Worm (Caenorhabditis elegans) whole organism, L2 larva: ENCODE measurements around the gene bca-2.

Experiments
- F13H6.1 ChIP-seq: sonication (generic microtip); optimal IDR thresholded peaks from 2 replicates; lab custom pipeline; 2016; ENCODE audit warnings: missing genetic modification characterization, missing compliant biosample characterization
- ZK546.5 ChIP-seq: sonication (generic microtip); optimal IDR thresholded peaks from 2 replicates; lab custom pipeline; 2017; ENCODE audit warnings: missing biosample characterization, missing genetic modification characterization
- ceh-16 ChIP-seq: fragments of 150-350 bp; optimal IDR thresholded peaks from 2 replicates; lab custom pipeline; 2014; ENCODE audit warnings: missing biosample characterization, missing genetic modification characterization
- elt-3 ChIP-seq: sonication (generic microtip); optimal IDR thresholded peaks from 2 replicates; lab custom pipeline; 2017; ENCODE audit warnings: missing biosample characterization, missing genetic modification characterization
- mdl-1 ChIP-seq, 2 experiments: fragments of 150-350 bp in 1 of 2; sonication (generic microtip) in 1 of 2; optimal IDR thresholded peaks; 2 replicates each; lab custom pipeline; 2017; ENCODE audit warnings: missing biosample characterization in 2 of 2, missing genetic modification characterization in 2 of 2
- nhr-237 ChIP-seq: fragments of 150-350 bp; optimal IDR thresholded peaks from 2 replicates; lab custom pipeline; 2014; ENCODE audit warnings: missing biosample characterization, missing genetic modification characterization
- nhr-77 ChIP-seq: fragments of 150-350 bp; optimal IDR thresholded peaks from 2 replicates; lab custom pipeline; 2014; ENCODE audit warnings: missing biosample characterization, missing genetic modification characterization
- snpc-4 ChIP-seq: fragments of 150-350 bp; optimal IDR thresholded peaks from 2 replicates; lab custom pipeline; 2014; ENCODE audit warnings: missing biosample characterization, missing genetic modification characterization
- unc-62 ChIP-seq: fragments of 150-350 bp; optimal IDR thresholded peaks from 2 replicates; lab custom pipeline; 2014; ENCODE audit warnings: missing biosample characterization, missing genetic modification reagents, missing genetic modification characterization

DNA sequence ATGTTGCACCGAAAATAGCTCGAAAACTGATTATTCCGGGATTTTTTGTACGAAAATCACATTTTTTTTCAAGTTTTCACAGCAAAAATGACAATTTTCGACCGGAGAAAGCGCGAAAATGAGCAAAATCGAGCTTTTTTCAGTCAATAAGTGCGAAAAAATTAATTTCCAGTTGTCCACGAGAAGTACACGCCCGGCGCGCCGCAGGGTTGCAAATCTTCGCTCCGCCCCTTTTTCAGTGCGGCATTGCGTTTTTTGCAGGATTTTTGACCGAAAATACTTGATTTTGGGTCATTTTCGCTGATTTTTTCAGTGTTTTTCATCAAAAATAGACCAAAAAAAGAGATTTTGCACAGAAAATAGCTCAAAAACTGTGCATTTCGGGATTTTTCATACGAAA is 15.7 kb downstream of the bca-2 start:
- TF ChIP-seq F13H6.1 (tag; lab: Kevin White, UChicago) (no peak), snpc-4 (no peak), unc-62 (GFP tag; lab: Kevin White, UChicago) (no peak), ZK546.5 (no peak), mdl-1 (tag; optimal IDR thresholded peaks at IDR 0.05; lab: Kevin White, UChicago) (no peak), nhr-77 (tag; lab: Kevin White, UChicago) (no peak), ceh-16 (tag; lab: Kevin White, UChicago) (no peak), nhr-237 (tag; lab: Kevin White, UChicago) (no peak), elt-3 (tag; lab: Kevin White, UChicago) (no peak)
